Worm (Caenorhabditis elegans): ENCODE results near the gene sap-140.

- TF ChIP-seq zag-1 (tag; optimal IDR thresholded peaks at IDR 0.05) = no peak
- TF ChIP-seq ceh-82 (tag; optimal IDR thresholded peaks at IDR 0.05) = no peak
These were observed 4.7 kb upstream of the sap-140 start for ce11 chrIII:7494850-7495314.

Data from whole organism, L1 larva.